Fruit fly (Drosophila melanogaster) whole organism, embryonic: ENCODE data around the gene Antp.
A peak's percentile ranks its signal among the peaks of the same experiment; 100 is the strongest.

Experiments
- Adf1 ChIP-seq: fragments of 200-800 bp; sonication (Bioruptor generic); IDR thresholded peaks from 2 replicates; pipeline ENCODE4 v1.3.6; 2022; ENCODE audit warnings: missing biosample characterization, missing genetic modification characterization
- Atf3 ChIP-seq: fragments of 200-800 bp; sonication (Bioruptor generic); optimal IDR thresholded peaks from 3 replicates; lab custom pipeline; 2016; ENCODE audit warnings: missing biosample characterization, missing genetic modification characterization
- Awh ChIP-seq: fragments of 200-800 bp; sonication (Bioruptor generic); IDR thresholded peaks from 2 replicates; pipeline ENCODE4, ENCODE4 v1.3.6; 2022; ENCODE audit warnings: missing biosample characterization, missing genetic modification characterization
- CG10274 ChIP-seq: fragments of 200-800 bp; sonication (Bioruptor generic); optimal IDR thresholded peaks from 3 replicates; lab custom pipeline; 2017; ENCODE audit warnings: missing biosample characterization, mild to moderate bottlenecking, missing genetic modification characterization
- CG11456 ChIP-seq: fragments of 200-800 bp; sonication (Bioruptor generic); IDR thresholded peaks from 3 replicates; pipeline ENCODE4 v1.3.6; 2022; ENCODE audit warnings: missing biosample characterization, missing genetic modification characterization
- CG1233 ChIP-seq: fragments of 200-800 bp; sonication (Bioruptor generic); optimal IDR thresholded peaks from 4 replicates; lab custom pipeline; 2018; ENCODE audit warnings: missing biosample characterization, mild to moderate bottlenecking, missing genetic modification characterization
- CG12769 ChIP-seq: fragments of 200-800 bp; sonication (Bioruptor generic); optimal IDR thresholded peaks from 2 replicates; lab custom pipeline; 2019; ENCODE audit warnings: missing biosample characterization, mild to moderate bottlenecking, missing genetic modification characterization, moderate library complexity
- CG13296 ChIP-seq: fragments of 200-800 bp; sonication (Bioruptor generic); optimal IDR thresholded peaks from 3 replicates; lab custom pipeline; 2018; ENCODE audit warnings: missing biosample characterization, mild to moderate bottlenecking, missing genetic modification characterization
- CG13624 ChIP-seq: fragments of 200-800 bp; sonication (Bioruptor generic); optimal IDR thresholded peaks from 2 replicates; lab custom pipeline; 2016; ENCODE audit warnings: missing biosample characterization, missing genetic modification characterization
- CG14014 ChIP-seq: fragments of 200-800 bp; sonication (Bioruptor generic); IDR thresholded peaks from 2 replicates; pipeline ENCODE4 v1.3.6; 2022; ENCODE audit warnings: missing biosample characterization, missing genetic modification characterization
- CG15269 ChIP-seq: fragments of 200-800 bp; sonication (Bioruptor generic); optimal IDR thresholded peaks from 2 replicates; lab custom pipeline; 2018; ENCODE audit warnings: missing biosample characterization, mild to moderate bottlenecking, missing genetic modification characterization, moderate library complexity
- CG15479 ChIP-seq: fragments of 200-800 bp; sonication (Bioruptor generic); optimal IDR thresholded peaks from 3 replicates; lab custom pipeline; 2019; ENCODE audit warnings: missing biosample characterization, mild to moderate bottlenecking, missing genetic modification characterization, moderate library complexity
- CG32767 ChIP-seq: fragments of 200-800 bp; sonication (Bioruptor generic); IDR thresholded peaks from 2 replicates; pipeline ENCODE4 v1.3.6; 2022; ENCODE audit warnings: missing biosample characterization, missing genetic modification characterization
- CG34376 ChIP-seq: fragments of 200-800 bp; sonication (Bioruptor generic); optimal IDR thresholded peaks from 2 replicates; lab custom pipeline; 2018; ENCODE audit warnings: missing biosample characterization, mild to moderate bottlenecking, missing genetic modification characterization
- CG3838 ChIP-seq: fragments of 200-800 bp; sonication (Bioruptor generic); optimal IDR thresholded peaks from 3 replicates; lab custom pipeline; 2016; ENCODE audit warnings: missing biosample characterization, missing genetic modification characterization
- CG7556 ChIP-seq: fragments of 200-800 bp; sonication (Bioruptor generic); optimal IDR thresholded peaks from 2 replicates; lab custom pipeline; 2017; ENCODE audit warnings: missing biosample characterization, mild to moderate bottlenecking, missing genetic modification characterization
- CG7839 ChIP-seq: fragments of 200-800 bp; sonication (Bioruptor generic); optimal IDR thresholded peaks from 3 replicates; lab custom pipeline; 2018; ENCODE audit warnings: missing biosample characterization, mild to moderate bottlenecking, missing genetic modification characterization, moderate library complexity
- CG8290 ChIP-seq, 3 experiments: fragments of 200-800 bp; sonication (Bioruptor generic); optimal IDR thresholded peaks; 2 replicates each; lab custom pipeline; 2016 to 2019; ENCODE audit warnings: missing biosample characterization in 3 of 3, missing genetic modification characterization in 3 of 3, mild to moderate bottlenecking in 2 of 3, moderate library complexity in 1 of 3
- Dip2 ChIP-seq: fragments of 200-800 bp; sonication (Bioruptor generic); IDR thresholded peaks from 2 replicates; pipeline ENCODE4 v1.3.6; 2022; ENCODE audit warnings: missing biosample characterization, missing genetic modification characterization
- HHEX ChIP-seq: fragments of 200-800 bp; sonication (Bioruptor generic); optimal IDR thresholded peaks from 3 replicates; lab custom pipeline; 2017; ENCODE audit warnings: missing biosample characterization, mild to moderate bottlenecking, missing genetic modification characterization, missing genetic modification reagents
- HmgD ChIP-seq: fragments of 200-800 bp; sonication (Bioruptor generic); optimal IDR thresholded peaks from 3 replicates; lab custom pipeline; 2016; ENCODE audit warnings: missing biosample characterization, missing genetic modification characterization
- Hmr ChIP-seq: fragments of 200-800 bp; sonication (Bioruptor generic); optimal IDR thresholded peaks from 3 replicates; lab custom pipeline; 2017; ENCODE audit warnings: mild to moderate bottlenecking, missing biosample characterization, missing genetic modification reagents, missing genetic modification characterization
- MTF-1 ChIP-seq: fragments of 200-800 bp; sonication (Bioruptor generic); optimal IDR thresholded peaks from 2 replicates; lab custom pipeline; 2018; ENCODE audit warnings: missing biosample characterization, mild to moderate bottlenecking, missing genetic modification characterization, borderline replicate concordance
- NFAT ChIP-seq: fragments of 200-800 bp; sonication (Bioruptor generic); IDR thresholded peaks from 2 replicates; pipeline ENCODE4 v1.3.6; 2022; ENCODE audit warnings: missing biosample characterization, missing genetic modification characterization
- Scr ChIP-seq: fragments of 200-800 bp; sonication (Bioruptor generic); IDR thresholded peaks from 2 replicates; pipeline ENCODE4 v1.3.6; 2022; ENCODE audit warnings: missing biosample characterization, missing genetic modification characterization; ENCODE audit not compliant: partially characterized antibody
- Ssrp ChIP-seq: fragments of 200-800 bp; sonication (Bioruptor generic); optimal IDR thresholded peaks from 2 replicates; lab custom pipeline; 2018; ENCODE audit warnings: missing biosample characterization, mild to moderate bottlenecking, missing genetic modification characterization, moderate library complexity
- Trl ChIP-seq, 3 experiments: fragments of >200 bp in 2 of 3; fragments of 200-800 bp in 1 of 3; sonication (Bioruptor generic) in 1 of 3; optimal IDR thresholded peaks; 2 replicates in 1 of 3; 3 replicates in 2 of 3; lab custom pipeline; 2016 to 2017; ENCODE audit warnings: missing biosample characterization in 1 of 3, missing genetic modification characterization in 1 of 3
- Xbp1 ChIP-seq: fragments of 200-800 bp; sonication (Bioruptor generic); optimal IDR thresholded peaks from 3 replicates; lab custom pipeline; 2016; ENCODE audit warnings: missing biosample characterization, mild to moderate bottlenecking, missing genetic modification characterization
- Xrp1 ChIP-seq: fragments of 200-800 bp; sonication (Bioruptor generic); IDR thresholded peaks from 2 replicates; pipeline ENCODE4 v1.3.6; 2022; ENCODE audit warnings: missing biosample characterization, missing genetic modification characterization
- YL-1 ChIP-seq: fragments of 200-800 bp; sonication (Bioruptor generic); optimal IDR thresholded peaks from 3 replicates; lab custom pipeline; 2017; ENCODE audit warnings: missing biosample characterization, mild to moderate bottlenecking, missing genetic modification characterization
- ap ChIP-seq: fragments of 200-800 bp; sonication (Bioruptor generic); IDR thresholded peaks from 2 replicates; pipeline ENCODE4 v1.3.6; 2022; ENCODE audit warnings: missing biosample characterization, missing genetic modification characterization
- bbx ChIP-seq: fragments of 200-800 bp; sonication (Bioruptor generic); IDR thresholded peaks from 2 replicates; pipeline ENCODE4 v1.3.6; 2022; ENCODE audit warnings: missing biosample characterization, missing genetic modification characterization; ENCODE audit not compliant: partially characterized antibody
- chinmo ChIP-seq: fragments of 200-800 bp; sonication (Bioruptor generic); IDR thresholded peaks from 4 replicates; pipeline ENCODE4 v1.3.6; 2022; ENCODE audit warnings: missing biosample characterization, missing genetic modification characterization; ENCODE audit not compliant: partially characterized antibody
- chm ChIP-seq: fragments of 200-800 bp; sonication (Bioruptor generic); IDR thresholded peaks from 2 replicates; pipeline ENCODE4 v1.3.6; 2022; ENCODE audit warnings: missing biosample characterization, missing genetic modification characterization
- corto ChIP-seq: fragments of 200-800 bp; sonication (Bioruptor generic); optimal IDR thresholded peaks from 2 replicates; lab custom pipeline; 2016; ENCODE audit warnings: missing biosample characterization, mild to moderate bottlenecking, missing genetic modification characterization, moderate library complexity
- fd96Cb ChIP-seq: fragments of 200-800 bp; sonication (Bioruptor generic); optimal IDR thresholded peaks from 2 replicates; lab custom pipeline; 2018; ENCODE audit warnings: missing biosample characterization, mild to moderate bottlenecking, missing genetic modification characterization, moderate library complexity
- grau ChIP-seq: fragments of 200-800 bp; optimal IDR thresholded peaks from 3 replicates; lab custom pipeline; 2019; ENCODE audit warnings: missing biosample characterization, mild to moderate bottlenecking, missing genetic modification characterization, moderate library complexity
- nau ChIP-seq: fragments of 200-800 bp; sonication (Bioruptor generic); optimal IDR thresholded peaks from 3 replicates; lab custom pipeline; 2017; ENCODE audit warnings: missing biosample characterization, mild to moderate bottlenecking, missing genetic modification characterization, missing genetic modification reagents
- otp ChIP-seq: fragments of 200-800 bp; sonication (Bioruptor generic); IDR thresholded peaks from 3 replicates; pipeline ENCODE4, ENCODE4 v1.3.6; 2022; ENCODE audit warnings: missing biosample characterization, missing genetic modification characterization
- pan ChIP-seq, 4 experiments: fragments of >200 bp in 3 of 4; fragments of 200-800 bp in 1 of 4; sonication (Bioruptor generic) in 1 of 4; optimal IDR thresholded peaks in 3 of 4; IDR thresholded peaks in 1 of 4; 2 replicates each; pipeline versions ENCODE4 v1.3.6 to Lab custom; 2017 to 2022; ENCODE audit warnings: missing biosample characterization in 2 of 4, missing genetic modification characterization in 2 of 4, mixed read lengths in 1 of 4
- phol ChIP-seq: fragments of 200-800 bp; sonication (Bioruptor generic); optimal IDR thresholded peaks from 3 replicates; lab custom pipeline; 2018; ENCODE audit warnings: missing biosample characterization, mild to moderate bottlenecking, missing genetic modification characterization, moderate library complexity
- psq ChIP-seq: fragments of 200-800 bp; sonication (Bioruptor generic); optimal IDR thresholded peaks from 2 replicates; lab custom pipeline; 2017; ENCODE audit warnings: missing biosample characterization, missing genetic modification characterization
- pum ChIP-seq: fragments of 200-800 bp; sonication (Bioruptor generic); optimal IDR thresholded peaks from 2 replicates; lab custom pipeline; 2016; ENCODE audit warnings: missing biosample characterization, missing genetic modification characterization
- run ChIP-seq: fragments of 200-800 bp; sonication (Bioruptor generic); optimal IDR thresholded peaks from 3 replicates; lab custom pipeline; 2018; ENCODE audit warnings: missing biosample characterization, mild to moderate bottlenecking, missing genetic modification characterization
- zen ChIP-seq: fragments of 200-800 bp; sonication (Bioruptor generic); optimal IDR thresholded peaks from 3 replicates; lab custom pipeline; 2018; ENCODE audit warnings: missing biosample characterization, mild to moderate bottlenecking, missing genetic modification characterization, moderate library complexity

Antp gene

DNA sequence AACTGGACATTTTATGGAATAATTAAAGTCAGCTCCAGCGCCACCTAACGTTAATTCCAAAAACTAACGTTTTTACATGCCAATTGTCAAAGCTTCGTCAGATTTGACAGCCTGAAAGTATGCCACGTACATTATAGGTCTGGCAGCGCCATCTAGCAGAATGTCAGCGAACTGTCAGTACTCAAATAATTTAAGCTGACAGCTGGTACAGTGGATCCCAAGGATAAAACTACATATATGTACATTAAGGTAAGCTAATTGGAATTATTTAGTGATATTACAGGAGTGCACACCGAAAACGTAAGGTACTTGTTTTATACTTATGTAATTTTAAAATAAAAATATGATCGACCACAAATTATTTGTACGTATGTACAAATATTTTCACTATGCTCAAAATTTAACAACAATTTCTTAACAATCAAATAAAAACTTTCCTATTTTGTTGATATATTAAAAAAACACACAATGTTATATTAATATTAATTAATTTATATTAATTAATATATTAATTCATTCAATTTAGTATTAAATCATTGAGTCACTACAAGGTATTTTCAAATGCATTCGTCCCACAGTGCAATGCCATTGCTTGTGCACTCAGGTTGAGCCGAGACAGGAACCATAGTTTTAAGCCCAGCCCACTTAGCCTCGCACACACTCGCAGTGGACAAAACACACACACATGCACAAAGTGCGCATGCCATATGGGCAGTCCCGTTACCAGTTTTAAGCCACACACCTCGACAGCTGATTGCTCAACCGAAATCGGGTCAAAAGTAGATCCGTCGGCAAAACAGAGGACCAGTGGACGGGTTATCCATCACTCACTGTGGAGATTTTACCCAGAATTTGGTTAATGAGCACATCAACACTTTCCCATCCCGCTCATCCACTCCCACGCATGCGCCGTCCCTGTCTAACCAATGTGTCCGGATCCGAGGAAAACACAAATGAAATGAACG is 86.5 kb downstream of the Antp start (continued):
- TF ChIP-seq chinmo, result peak; percentile 99
- TF ChIP-seq Adf1 (GFP tag; lab: Robert Waterston, UW), result no peak
- peak; percentile 61 for TF ChIP-seq run (tag; lab: Kevin White, UChicago)
- TF ChIP-seq Xbp1 (GFP tag; lab: Kevin White, UChicago), result peak; percentile 88
- TF ChIP-seq CG7556 (GFP tag; lab: Kevin White, UChicago), result peak; percentile 93
- peak; percentile 80 for TF ChIP-seq NFAT (GFP tag; lab: Robert Waterston, UW)
- TF ChIP-seq zen (tag; lab: Kevin White, UChicago), result peak; percentile 74
- peak; percentile 83 for TF ChIP-seq HHEX
- TF ChIP-seq CG3838 (GFP tag; lab: Kevin White, UChicago), result peak; percentile 38
- TF ChIP-seq chm, result peak; percentile 65
- TF ChIP-seq MTF-1 (GFP tag; lab: Kevin White, UChicago), result peak; percentile 22
- TF ChIP-seq CG13296, result peak; percentile 87
- TF ChIP-seq HmgD (GFP tag; lab: Kevin White, UChicago), result peak; percentile 74
- peak; percentile 88 for TF ChIP-seq CG11456 (GFP tag; lab: Robert Waterston, UW)
- peak; percentile 81 for TF ChIP-seq CG14014
- peak; percentile 48 for TF ChIP-seq ap (GFP tag; lab: Robert Waterston, UW)
- peak; percentile 73; the same call in 2 of the 3 replicates for TF ChIP-seq otp (GFP tag; lab: Robert Waterston, UW)
- TF ChIP-seq pum (GFP tag; lab: Kevin White, UChicago), result peak; percentile 60
- TF ChIP-seq Hmr, result peak; percentile 86
- TF ChIP-seq psq (GFP tag; lab: Kevin White, UChicago), result peak; percentile 67
- TF ChIP-seq YL-1 (GFP tag; lab: Kevin White, UChicago), result peak; percentile 25
- peak; percentile 29 for TF ChIP-seq CG13624
- peak; percentile 47 for TF ChIP-seq Atf3 (GFP tag; lab: Kevin White, UChicago)
- peak; percentile 49 for TF ChIP-seq CG12769 (tag; lab: Kevin White, UChicago)
- TF ChIP-seq CG10274 (GFP tag; lab: Kevin White, UChicago), result peak; percentile 57
- no peak for TF ChIP-seq nau
- TF ChIP-seq corto (GFP tag; lab: Kevin White, UChicago), result no peak
- peak; percentile 93 for TF ChIP-seq CG15479
- peak; percentile 58 for TF ChIP-seq CG8290 (GFP tag; optimal IDR thresholded peaks at IDR 0.05; lab: Kevin White, UChicago)
- TF ChIP-seq CG8290 (tag; optimal IDR thresholded peaks at IDR 0.05; lab: Kevin White, UChicago), result peak in 1 of 2 experiments; percentile 78
- peak; percentile 96 for TF ChIP-seq grau
- peak; percentile 86 for TF ChIP-seq CG15269
- TF ChIP-seq CG1233, result peak; percentile 86
- no peak for TF ChIP-seq Trl (optimal IDR thresholded peaks at IDR 0.05; lab: Kevin White, UChicago)
- peak; percentile 75 for TF ChIP-seq Trl (GFP tag; optimal IDR thresholded peaks at IDR 0.05; lab: Kevin White, UChicago)
- TF ChIP-seq Dip2 (GFP tag; lab: Robert Waterston, UW), result no peak
- peak; percentile 85 for TF ChIP-seq Ssrp (tag; lab: Kevin White, UChicago)
- TF ChIP-seq CG32767 (GFP tag; lab: Robert Waterston, UW), result peak; percentile 30; the same call in 1 of the 2 replicates
- peak; percentile 88 for TF ChIP-seq CG7839 (tag; lab: Kevin White, UChicago)
- TF ChIP-seq pan (optimal IDR thresholded peaks at IDR 0.05; lab: Kevin White, UChicago), result no peak
- peak in 1 of 2 experiments; percentile 65 for TF ChIP-seq pan (GFP tag; optimal IDR thresholded peaks at IDR 0.05 in 1 of 2, IDR thresholded peaks at IDR 0.05 in 1 of 2)
- peak; percentile 83 for TF ChIP-seq Xrp1 (GFP tag; lab: Robert Waterston, UW)
- peak; percentile 44; the same call in 1 of the 2 replicates for TF ChIP-seq Awh (GFP tag; lab: Robert Waterston, UW)
- TF ChIP-seq bbx (GFP tag; lab: Robert Waterston, UW), result peak; percentile 51; the same call in 1 of the 2 replicates
- TF ChIP-seq Scr (GFP tag; lab: Robert Waterston, UW), result no peak; the same call in 1 of the 2 replicates
- peak; percentile 86 for TF ChIP-seq phol (tag; lab: Kevin White, UChicago)
- no peak for TF ChIP-seq CG34376 (GFP tag; lab: Kevin White, UChicago)
- peak; percentile 81 for TF ChIP-seq fd96Cb (tag; lab: Kevin White, UChicago)
